Fruit fly (Drosophila melanogaster): ENCODE data around the gene mRpL9.

DNA sequence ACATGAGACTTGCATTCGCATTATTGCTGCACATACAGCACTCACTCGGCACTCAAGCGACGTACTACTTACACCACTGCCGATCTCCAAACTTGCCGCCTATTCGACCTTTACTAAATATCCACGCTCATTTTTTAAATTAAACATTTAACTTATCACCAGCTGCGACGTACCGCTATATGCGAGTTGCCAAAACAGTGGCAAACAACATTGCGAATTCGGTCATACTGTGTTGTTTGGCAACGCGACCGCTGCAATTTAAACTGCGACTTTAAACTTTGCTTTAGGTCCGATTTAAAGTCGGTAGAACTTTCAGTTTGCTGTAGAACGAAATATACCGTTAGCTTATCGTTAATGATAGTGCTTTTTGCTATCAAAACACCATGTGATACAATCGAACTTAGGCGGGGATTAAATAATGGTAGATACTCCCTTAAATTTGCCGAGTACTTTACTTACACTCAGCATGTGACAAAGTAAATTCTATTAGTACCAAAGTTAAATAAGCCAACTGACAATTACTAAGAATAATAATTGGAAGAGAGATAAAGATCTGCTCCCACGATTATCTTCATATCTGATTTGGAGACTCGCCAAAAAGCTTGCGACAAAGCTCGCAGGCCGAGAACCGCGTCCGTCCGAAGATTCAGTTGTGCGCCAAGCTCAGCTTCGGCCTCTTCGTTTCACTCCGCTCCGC lies 2.3 kb upstream of the mRpL9 start, which contains the start of the genes CG6236 and ea:
- TF ChIP-seq Myc (optimal IDR thresholded peaks at IDR 0.05), result no peak
- no peak for TF ChIP-seq ttk (optimal IDR thresholded peaks at IDR 0.05)
- TF ChIP-seq psq (optimal IDR thresholded peaks at IDR 0.05), result no peak
- TF ChIP-seq h (optimal IDR thresholded peaks at IDR 0.05), result no peak
- no peak for TF ChIP-seq insv (optimal IDR thresholded peaks at IDR 0.05)
- TF ChIP-seq Sin3A (optimal IDR thresholded peaks at IDR 0.05), result no peak
